Fruit fly (Drosophila melanogaster) whole organism, prepupa: ENCODE results near the gene Wdr59.

Experiments used
- Blimp-1 ChIP-seq: fragments of 200-800 bp; sonication (Bioruptor generic); optimal IDR thresholded peaks from 3 replicates; lab custom pipeline; 2017; ENCODE audit warnings: missing biosample characterization, missing genetic modification characterization, mild to moderate bottlenecking, moderate library complexity, missing genetic modification reagents
- CG10669 ChIP-seq: fragments of 200-800 bp; sonication (Bioruptor generic); optimal IDR thresholded peaks from 3 replicates; lab custom pipeline; 2018; ENCODE audit warnings: missing biosample characterization, mild to moderate bottlenecking, missing genetic modification characterization, moderate library complexity
- CG11294 ChIP-seq: fragments of 200-800 bp; sonication (Bioruptor generic); IDR thresholded peaks from 2 replicates; pipeline ENCODE4 v1.3.6; 2022; ENCODE audit warnings: missing biosample characterization, missing genetic modification characterization
- CG11762 ChIP-seq: fragments of 200-800 bp; sonication (Bioruptor generic); optimal IDR thresholded peaks from 3 replicates; lab custom pipeline; 2016; ENCODE audit warnings: missing biosample characterization, missing genetic modification characterization; ENCODE audit not compliant: insufficient read depth
- CG11902 ChIP-seq: fragments of 200-800 bp; sonication (Bioruptor generic); optimal IDR thresholded peaks from 3 replicates; lab custom pipeline; 2016; ENCODE audit warnings: missing biosample characterization, missing genetic modification characterization
- CG15336 ChIP-seq: fragments of 200-800 bp; sonication (Bioruptor generic); IDR thresholded peaks from 2 replicates; pipeline ENCODE4 v1.3.6; 2022; ENCODE audit warnings: missing biosample characterization, missing genetic modification characterization
- CG1621 ChIP-seq: fragments of 200-800 bp; sonication (Bioruptor generic); optimal IDR thresholded peaks from 3 replicates; lab custom pipeline; 2018; ENCODE audit warnings: missing biosample characterization, mild to moderate bottlenecking, missing genetic modification characterization
- CG16779 ChIP-seq: fragments of 200-800 bp; sonication (Bioruptor generic); optimal IDR thresholded peaks from 3 replicates; lab custom pipeline; 2017; ENCODE audit warnings: missing biosample characterization, mild to moderate bottlenecking, missing genetic modification characterization
- CG3032 ChIP-seq: fragments of 200-800 bp; optimal IDR thresholded peaks from 2 replicates; lab custom pipeline; 2019; ENCODE audit warnings: missing biosample characterization, mild to moderate bottlenecking, missing genetic modification characterization, moderate library complexity
- CG31627 ChIP-seq: fragments of 200-800 bp; sonication (Bioruptor generic); optimal IDR thresholded peaks from 3 replicates; lab custom pipeline; 2016; ENCODE audit warnings: missing biosample characterization, missing genetic modification characterization
- CG3919 ChIP-seq: fragments of 200-800 bp; sonication (Bioruptor generic); optimal IDR thresholded peaks from 3 replicates; lab custom pipeline; 2016; ENCODE audit warnings: missing biosample characterization, missing genetic modification characterization
- CG6163 ChIP-seq: fragments of 200-800 bp; sonication (Bioruptor generic); IDR thresholded peaks from 3 replicates; pipeline ENCODE4 v1.3.6; 2022; ENCODE audit warnings: missing biosample characterization, missing genetic modification characterization
- CG6854 ChIP-seq: fragments of 200-800 bp; sonication (Bioruptor generic); optimal IDR thresholded peaks from 2 replicates; lab custom pipeline; 2017; ENCODE audit warnings: missing biosample characterization, mild to moderate bottlenecking, missing genetic modification characterization
- CG7368 ChIP-seq: fragments of 200-800 bp; sonication (Bioruptor generic); optimal IDR thresholded peaks from 3 replicates; lab custom pipeline; 2016; ENCODE audit warnings: missing biosample characterization, missing genetic modification characterization
- CG8119 ChIP-seq: fragments of 200-800 bp; sonication (Bioruptor generic); IDR thresholded peaks from 3 replicates; pipeline ENCODE4 v1.3.6; 2022; ENCODE audit warnings: missing biosample characterization, missing genetic modification characterization
- CG8319 ChIP-seq: fragments of 200-800 bp; sonication (Bioruptor generic); optimal IDR thresholded peaks from 3 replicates; lab custom pipeline; 2016; ENCODE audit warnings: missing biosample characterization, missing genetic modification characterization
- CG9139 ChIP-seq: fragments of 200-800 bp; sonication (Bioruptor generic); optimal IDR thresholded peaks from 3 replicates; lab custom pipeline; 2017; ENCODE audit warnings: missing biosample characterization, mild to moderate bottlenecking, missing genetic modification characterization
- Eip75B ChIP-seq: fragments of 200-800 bp; sonication (Bioruptor generic); optimal IDR thresholded peaks from 3 replicates; lab custom pipeline; 2016; ENCODE audit warnings: missing biosample characterization, missing genetic modification characterization
- Eip78C ChIP-seq: fragments of 200-800 bp; sonication (Bioruptor generic); peaks from one replicate; lab custom pipeline; 2016; ENCODE audit warnings: missing biosample characterization, missing genetic modification characterization
- Eip93F ChIP-seq: fragments of 200-800 bp; sonication (Bioruptor generic); optimal IDR thresholded peaks from 2 replicates; lab custom pipeline; 2016; ENCODE audit warnings: missing biosample characterization, mild to moderate bottlenecking, missing genetic modification characterization
- Ets21C ChIP-seq: fragments of 200-800 bp; sonication (Bioruptor generic); optimal IDR thresholded peaks from 3 replicates; lab custom pipeline; 2016; ENCODE audit warnings: missing biosample characterization, missing genetic modification characterization
- Gug ChIP-seq: fragments of 200-800 bp; sonication (Bioruptor generic); IDR thresholded peaks from 2 replicates; pipeline ENCODE4 v1.3.6; 2022; ENCODE audit warnings: missing biosample characterization, missing genetic modification characterization
- Hr38 ChIP-seq: sonication (Bioruptor generic); optimal IDR thresholded peaks from 2 replicates; lab custom pipeline; 2016; ENCODE audit warnings: missing biosample characterization, missing genetic modification characterization
- Hr4 ChIP-seq: fragments of 200-800 bp; sonication (Bioruptor generic); optimal IDR thresholded peaks from 3 replicates; lab custom pipeline; 2016; ENCODE audit warnings: missing biosample characterization, missing genetic modification characterization
- Lpt ChIP-seq: fragments of 200-800 bp; sonication (Bioruptor generic); optimal IDR thresholded peaks from 3 replicates; lab custom pipeline; 2016; ENCODE audit warnings: missing biosample characterization, missing genetic modification characterization
- Smox ChIP-seq: fragments of 200-800 bp; sonication (Bioruptor generic); optimal IDR thresholded peaks from 3 replicates; lab custom pipeline; 2016; ENCODE audit warnings: missing biosample characterization, missing genetic modification characterization
- Sox14 ChIP-seq: fragments of 200-800 bp; sonication (Bioruptor generic); optimal IDR thresholded peaks from 3 replicates; lab custom pipeline; 2016; ENCODE audit warnings: missing biosample characterization, missing genetic modification characterization
- Sox15 ChIP-seq: fragments of 200-800 bp; sonication (Bioruptor generic); optimal IDR thresholded peaks from 3 replicates; lab custom pipeline; 2016; ENCODE audit warnings: missing biosample characterization, missing genetic modification characterization
- cyc ChIP-seq: fragments of 200-800 bp; sonication (Bioruptor generic); optimal IDR thresholded peaks from 3 replicates; lab custom pipeline; 2016; ENCODE audit warnings: missing biosample characterization, missing genetic modification characterization
- dac ChIP-seq: fragments of 200-800 bp; sonication (Bioruptor generic); optimal IDR thresholded peaks from 2 replicates; lab custom pipeline; 2017; ENCODE audit warnings: missing biosample characterization, mild to moderate bottlenecking, missing genetic modification characterization
- fd59A ChIP-seq: fragments of 200-800 bp; sonication (Bioruptor generic); optimal IDR thresholded peaks from 2 replicates; lab custom pipeline; 2017; ENCODE audit warnings: missing biosample characterization, mild to moderate bottlenecking, missing genetic modification characterization, missing genetic modification reagents
- lz ChIP-seq: fragments of 200-800 bp; sonication (Bioruptor generic); optimal IDR thresholded peaks from 3 replicates; lab custom pipeline; 2016; ENCODE audit warnings: missing biosample characterization, missing genetic modification characterization
- net ChIP-seq: fragments of 200-800 bp; sonication (Bioruptor generic); optimal IDR thresholded peaks from 3 replicates; lab custom pipeline; 2016; ENCODE audit warnings: missing biosample characterization, missing genetic modification characterization
- pdm3 ChIP-seq: fragments of 200-800 bp; sonication (Bioruptor generic); optimal IDR thresholded peaks from 3 replicates; lab custom pipeline; 2016; ENCODE audit warnings: missing biosample characterization, missing genetic modification characterization
- salr ChIP-seq, 2 experiments: fragments of 200-800 bp; sonication (Bioruptor generic); optimal IDR thresholded peaks; 3 replicates each; lab custom pipeline; 2016 to 2018; ENCODE audit warnings: missing biosample characterization in 2 of 2, missing genetic modification characterization in 2 of 2, mild to moderate bottlenecking in 1 of 2
- svp ChIP-seq: fragments of 200-800 bp; sonication (Bioruptor generic); peaks from one replicate; lab custom pipeline; 2016; ENCODE audit warnings: missing biosample characterization, missing genetic modification characterization
- topi ChIP-seq: fragments of 200-800 bp; sonication (Bioruptor generic); optimal IDR thresholded peaks from 3 replicates; lab custom pipeline; 2016; ENCODE audit warnings: missing biosample characterization, missing genetic modification characterization
- vri ChIP-seq: fragments of 200-800 bp; sonication (Bioruptor generic); optimal IDR thresholded peaks from 3 replicates; lab custom pipeline; 2016; ENCODE audit warnings: missing biosample characterization, mild to moderate bottlenecking, missing genetic modification characterization

Gene Wdr59

DNA sequence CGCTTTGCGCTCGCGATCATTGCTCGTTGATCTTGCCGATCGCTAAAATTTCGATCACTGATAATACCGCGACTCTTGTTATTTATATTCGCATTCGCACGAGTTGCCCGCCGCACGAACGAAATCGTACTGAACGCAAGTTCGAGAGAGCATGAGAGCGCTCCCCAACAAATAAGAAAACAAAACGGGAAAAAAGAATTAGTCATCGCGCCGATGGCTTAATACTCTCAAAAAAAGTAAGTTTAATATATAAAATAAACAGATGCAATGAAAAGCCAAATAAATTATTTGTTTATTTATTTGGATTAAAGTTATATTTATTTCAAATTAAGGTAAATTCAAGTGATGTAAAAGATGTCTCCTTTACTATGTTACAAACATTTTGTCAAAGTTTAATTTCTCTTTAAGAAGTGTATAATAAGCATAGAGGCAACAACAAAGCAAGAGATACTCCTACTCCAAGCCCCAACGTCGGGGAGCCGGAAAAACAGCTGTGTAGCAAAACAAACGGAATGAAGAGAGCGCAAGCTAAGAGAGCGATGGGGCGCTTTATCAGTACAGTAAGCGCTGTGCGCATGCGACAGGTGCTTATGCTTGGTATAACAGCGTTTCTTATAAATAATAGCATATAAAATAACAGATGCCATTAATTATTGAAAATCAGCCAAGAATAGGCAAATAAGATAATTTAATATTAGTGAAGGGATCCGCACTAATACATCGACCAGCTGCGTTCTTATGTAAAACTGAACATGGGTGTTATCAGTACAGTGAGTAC lies 33.7 kb upstream of the Wdr59 start (continued):
- TF ChIP-seq CG1621, result peak; percentile 40
- peak; percentile 80 for TF ChIP-seq CG16779
- TF ChIP-seq CG8319 (GFP tag; lab: Kevin White, UChicago), result peak; percentile 43
- TF ChIP-seq svp (GFP tag; lab: Kevin White, UChicago), result peak; percentile 94
- peak; percentile 47 for TF ChIP-seq CG11902 (GFP tag; lab: Kevin White, UChicago)
- peak; percentile 60 for TF ChIP-seq fd59A (GFP tag; lab: Kevin White, UChicago)
- peak; percentile 77 for TF ChIP-seq Hr4 (GFP tag; lab: Kevin White, UChicago)
- peak; percentile 70 for TF ChIP-seq Sox14 (GFP tag; lab: Kevin White, UChicago)
- TF ChIP-seq salr (GFP tag; optimal IDR thresholded peaks at IDR 0.05; lab: Kevin White, UChicago), result peak; percentile 47 to 82
- TF ChIP-seq CG3032 (tag; lab: Kevin White, UChicago), result peak; percentile 81
- TF ChIP-seq CG7368 (GFP tag; lab: Kevin White, UChicago), result peak; percentile 71
- peak; percentile 72 for TF ChIP-seq Blimp-1
- TF ChIP-seq Ets21C (GFP tag; lab: Kevin White, UChicago), result peak; percentile 52
- TF ChIP-seq CG8119 (GFP tag; lab: Robert Waterston, UW), result peak; percentile 84
- peak; percentile 81 for TF ChIP-seq topi (GFP tag; lab: Kevin White, UChicago)
- TF ChIP-seq net (GFP tag; lab: Kevin White, UChicago), result peak; percentile 52
- peak; percentile 80 for TF ChIP-seq Eip75B (GFP tag; lab: Kevin White, UChicago)
- TF ChIP-seq Sox15 (GFP tag; lab: Kevin White, UChicago), result peak; percentile 69
- peak; percentile 80 for TF ChIP-seq CG6854 (GFP tag; lab: Kevin White, UChicago)
- no peak for TF ChIP-seq Hr38 (GFP tag; lab: Kevin White, UChicago)
- TF ChIP-seq Smox (GFP tag; lab: Kevin White, UChicago), result peak; percentile 68
- peak; percentile 56 for TF ChIP-seq vri (GFP tag; lab: Kevin White, UChicago)
- peak; percentile 96 for TF ChIP-seq Eip78C (GFP tag; lab: Kevin White, UChicago)
- TF ChIP-seq CG3919 (GFP tag; lab: Kevin White, UChicago), result peak; percentile 79
- peak; percentile 3 for TF ChIP-seq dac (GFP tag; lab: Kevin White, UChicago)
- TF ChIP-seq CG31627 (GFP tag; lab: Kevin White, UChicago), result peak; percentile 66
- peak; percentile 55 for TF ChIP-seq cyc (GFP tag; lab: Kevin White, UChicago)
- peak; percentile 63 for TF ChIP-seq CG6163 (GFP tag; lab: Robert Waterston, UW)
- TF ChIP-seq CG10669 (GFP tag; lab: Kevin White, UChicago), result peak; percentile 74
- peak; percentile 76 for TF ChIP-seq CG9139
- peak; percentile 62 for TF ChIP-seq lz (GFP tag; lab: Kevin White, UChicago)
- TF ChIP-seq Lpt, result peak; percentile 54
- peak; percentile 71 for TF ChIP-seq CG15336 (GFP tag; lab: Robert Waterston, UW)
- TF ChIP-seq Eip93F, result no peak
- TF ChIP-seq CG11762 (GFP tag; lab: Kevin White, UChicago), result peak; percentile 21

DNA sequence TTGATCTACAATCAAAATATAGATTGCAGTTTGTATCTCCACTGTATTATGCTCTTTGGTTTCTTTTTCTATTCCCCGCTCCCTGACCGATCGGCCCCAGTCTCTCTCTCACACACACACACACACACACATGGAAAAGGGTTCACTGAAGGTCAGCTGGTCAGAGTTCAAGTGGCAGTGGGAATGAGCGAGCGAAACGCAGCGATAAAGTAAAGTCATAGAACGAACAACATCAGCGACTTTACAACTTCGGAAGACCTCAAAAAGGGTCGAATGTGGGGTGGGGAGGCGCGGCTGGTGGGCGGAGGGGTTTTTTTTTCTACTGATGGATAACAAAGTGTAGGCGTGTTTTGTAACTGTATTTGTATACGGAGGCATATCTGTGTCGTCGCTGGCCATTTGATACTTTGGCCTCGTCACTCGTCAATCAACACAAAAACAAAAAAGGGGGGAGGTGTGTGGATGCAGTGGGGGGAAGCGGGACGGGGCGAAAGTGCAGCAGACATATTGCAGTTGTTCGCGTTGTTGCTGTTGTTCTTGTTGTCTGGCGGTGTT lies 33.1 kb upstream of the Wdr59 start:
- TF ChIP-seq CG10669 (GFP tag; lab: Kevin White, UChicago) (no peak), CG6163 (GFP tag; lab: Robert Waterston, UW) (0 out of 3 replicates have a peak, but pooled peaks have one; percentile 7), svp (GFP tag; lab: Kevin White, UChicago) (peak; percentile 73), CG11762 (GFP tag; lab: Kevin White, UChicago) (no peak), pdm3 (GFP tag; lab: Kevin White, UChicago) (no peak), CG15336 (GFP tag; lab: Robert Waterston, UW) (peak; percentile 18; the same call in 1 of the 2 replicates), CG3919 (GFP tag; lab: Kevin White, UChicago) (no peak), Gug (GFP tag; lab: Robert Waterston, UW) (0 out of 2 replicates have a peak, but pooled peaks have one; percentile 21), CG3032 (tag; lab: Kevin White, UChicago) (no peak), CG11294 (GFP tag; lab: Robert Waterston, UW) (0 out of 2 replicates have a peak, but pooled peaks have one; percentile 1)
